Fruit fly (Drosophila melanogaster): ENCODE data around the gene CG3769.

DNA sequence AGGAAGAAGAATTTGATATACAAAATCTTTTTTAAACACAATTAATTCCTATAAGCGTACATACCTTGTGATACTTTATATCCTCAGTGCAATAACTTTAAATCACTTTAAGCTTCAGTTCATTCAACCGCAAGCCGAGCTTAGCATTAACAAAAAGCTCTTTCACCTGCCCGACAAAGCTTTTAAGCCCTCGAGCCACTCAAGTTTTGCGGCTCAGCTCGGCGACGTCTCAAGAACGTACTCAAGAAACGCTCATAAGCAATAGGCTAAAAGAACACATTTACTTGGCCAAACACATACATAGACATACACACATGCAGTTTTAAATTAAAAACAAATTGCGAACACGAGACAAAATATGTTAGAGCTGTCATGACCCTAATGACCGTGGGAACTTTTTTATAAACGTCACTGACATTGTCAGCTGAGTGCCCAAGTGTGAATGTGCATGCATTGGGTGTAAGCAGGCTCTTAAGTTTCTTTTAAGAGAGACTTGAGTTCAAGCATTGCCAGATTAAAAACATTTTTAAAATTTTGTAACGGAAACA lies 11.3 kb downstream of the CG3769 start:
- TF ChIP-seq D1 (tag; optimal IDR thresholded peaks at IDR 0.05) = no peak
- TF ChIP-seq CG12605 (GFP tag; IDR thresholded peaks at IDR 0.05) = no peak
- no peak for TF ChIP-seq CG8159 (tag; optimal IDR thresholded peaks at IDR 0.05)
- TF ChIP-seq Pif1B (GFP tag; optimal IDR thresholded peaks at IDR 0.05) = no peak

All from whole organism, pupa.